ENCODE assay signal across 5 fruit fly cellular contexts in the genomic region with DNA sequence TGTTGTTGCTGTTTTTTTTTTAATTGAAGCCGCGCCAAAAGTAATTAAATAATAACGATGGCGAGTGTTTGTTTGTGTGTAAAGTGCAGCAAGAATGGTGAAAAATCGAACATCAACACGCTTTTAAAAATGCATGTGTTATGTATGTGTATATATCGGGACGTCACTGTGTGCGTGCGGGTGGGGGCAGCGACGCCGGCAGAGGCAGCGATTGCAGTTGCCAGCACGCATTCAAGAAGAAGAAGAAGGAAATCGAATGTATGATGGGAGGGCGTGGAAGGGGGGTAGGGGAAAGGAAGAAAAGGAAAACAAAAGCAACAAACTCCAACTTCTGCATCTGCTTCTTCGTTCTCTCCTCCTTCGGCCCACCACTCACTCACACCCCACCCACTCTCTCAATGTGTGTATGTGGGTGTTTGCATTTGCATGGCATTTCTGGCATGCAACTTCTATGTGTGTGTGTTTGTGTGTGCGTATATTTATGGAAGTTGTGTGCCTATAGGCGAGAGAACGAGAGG.
TF ChIP-seq lines count a peak whose summit lies in the region.

No protein-coding gene starts in this region.

- TF ChIP-seq CTCF in whole organism, embryonic (GFP tag; optimal IDR thresholded peaks at IDR 0.05; lab: Kevin White, UChicago), result no peak

TF ChIP-seq in whole organism, adult, 20 proteins besides CTCF, POLR2A, EP300 and RAD21:
- TF ChIP-seq CG12768 (GFP tag; optimal IDR thresholded peaks at IDR 0.05; lab: Kevin White, UChicago) (no peak), CG5204 (GFP tag; optimal IDR thresholded peaks at IDR 0.05; lab: Kevin White, UChicago) (no peak), pad (GFP tag; optimal IDR thresholded peaks at IDR 0.05; lab: Kevin White, UChicago) (peak; percentile 0), CG1620 (GFP tag; optimal IDR thresholded peaks at IDR 0.05; lab: Kevin White, UChicago) (no peak), cic (GFP tag; optimal IDR thresholded peaks at IDR 0.05; lab: Kevin White, UChicago) (no peak), tj (GFP tag; optimal IDR thresholded peaks at IDR 0.05; lab: Kevin White, UChicago) (peak; percentile 2)

TF ChIP-seq in whole organism, embryonic, 481 proteins besides CTCF, POLR2A, EP300 and RAD21 (continues in another document):
- TF ChIP-seq ttk (GFP tag; IDR thresholded peaks at IDR 0.05; lab: Robert Waterston, UW) (no peak), CG14014 (GFP tag; IDR thresholded peaks at IDR 0.05; lab: Robert Waterston, UW) (no peak), MESR4 (GFP tag; optimal IDR thresholded peaks at IDR 0.05; lab: Kevin White, UChicago) (no peak), Mad (GFP tag; optimal IDR thresholded peaks at IDR 0.05; lab: Kevin White, UChicago) (no peak), CG15479 (GFP tag; optimal IDR thresholded peaks at IDR 0.05; lab: Kevin White, UChicago) (no peak), sr (GFP tag; IDR thresholded peaks at IDR 0.05; lab: Robert Waterston, UW) (peak; percentile 61; the same call in 2 of the 3 replicates), CG2889 (GFP tag; IDR thresholded peaks at IDR 0.05; lab: Robert Waterston, UW) (no peak), CG18619 (GFP tag; optimal IDR thresholded peaks at IDR 0.05; lab: Kevin White, UChicago) (no peak), kni (GFP tag; optimal IDR thresholded peaks at IDR 0.05; lab: Kevin White, UChicago) (peak; percentile 15), Trl (optimal IDR thresholded peaks at IDR 0.05; lab: Kevin White, UChicago) (peak in 1 of 2 experiments; percentile 5), Trl (GFP tag; optimal IDR thresholded peaks at IDR 0.05; lab: Kevin White, UChicago) (no peak), CG3163 (GFP tag; optimal IDR thresholded peaks at IDR 0.05; lab: Kevin White, UChicago) (no peak), Adf1 (GFP tag; IDR thresholded peaks at IDR 0.05; lab: Robert Waterston, UW) (peak; percentile 31; the same call in 1 of the 2 replicates), sd (tag; optimal IDR thresholded peaks at IDR 0.05; lab: Kevin White, UChicago) (peak; percentile 60), HLHmδ (GFP tag; optimal IDR thresholded peaks at IDR 0.05; lab: Kevin White, UChicago) (peak; percentile 16), pros (GFP tag; optimal IDR thresholded peaks at IDR 0.05; lab: Kevin White, UChicago) (peak; percentile 10), nom (GFP tag; optimal IDR thresholded peaks at IDR 0.05; lab: Kevin White, UChicago) (peak; percentile 72), z (GFP tag; IDR thresholded peaks at IDR 0.05; lab: Robert Waterston, UW) (0 out of 3 replicates have a peak, but pooled peaks have one; percentile 15), vnd (GFP tag; IDR thresholded peaks at IDR 0.05; lab: Robert Waterston, UW; ENCODE audit: partially characterized antibody) (no peak)

TF ChIP-seq in whole organism, prepupa, 60 proteins besides CTCF, POLR2A, EP300 and RAD21 (continues in another document):
- TF ChIP-seq CG8119 (GFP tag; IDR thresholded peaks at IDR 0.05; lab: Robert Waterston, UW), result peak; percentile 58; the same call in 2 of the 3 replicates
- TF ChIP-seq net (GFP tag; optimal IDR thresholded peaks at IDR 0.05; lab: Kevin White, UChicago), result no peak
- no peak for TF ChIP-seq salr (GFP tag; optimal IDR thresholded peaks at IDR 0.05; lab: Kevin White, UChicago)
- peak; percentile 37 for TF ChIP-seq Lpt (GFP tag; optimal IDR thresholded peaks at IDR 0.05; lab: Kevin White, UChicago)
- no peak for TF ChIP-seq acj6 (GFP tag; optimal IDR thresholded peaks at IDR 0.05; lab: Kevin White, UChicago)
- no peak for TF ChIP-seq CG11902 (GFP tag; optimal IDR thresholded peaks at IDR 0.05; lab: Kevin White, UChicago)
- TF ChIP-seq lz (GFP tag; optimal IDR thresholded peaks at IDR 0.05; lab: Kevin White, UChicago), result no peak
- no peak for TF ChIP-seq Eip78C (GFP tag; lab: Kevin White, UChicago)
- no peak for TF ChIP-seq fd85E (GFP tag; optimal IDR thresholded peaks at IDR 0.05; lab: Kevin White, UChicago)
- TF ChIP-seq Hr39 (GFP tag; optimal IDR thresholded peaks at IDR 0.05; lab: Kevin White, UChicago), result no peak
- TF ChIP-seq Ets96B (tag; optimal IDR thresholded peaks at IDR 0.05; lab: Kevin White, UChicago), result peak; percentile 37
- TF ChIP-seq Met (GFP tag; optimal IDR thresholded peaks at IDR 0.05; lab: Kevin White, UChicago), result no peak
- TF ChIP-seq Eip75B (GFP tag; optimal IDR thresholded peaks at IDR 0.05; lab: Kevin White, UChicago), result no peak
- TF ChIP-seq Ets21C (GFP tag; optimal IDR thresholded peaks at IDR 0.05; lab: Kevin White, UChicago), result no peak
- TF ChIP-seq CG10669 (GFP tag; optimal IDR thresholded peaks at IDR 0.05; lab: Kevin White, UChicago), result no peak
- TF ChIP-seq Blimp-1 (GFP tag; optimal IDR thresholded peaks at IDR 0.05; lab: Kevin White, UChicago), result peak; percentile 6
- TF ChIP-seq CG9139 (GFP tag; optimal IDR thresholded peaks at IDR 0.05; lab: Kevin White, UChicago), result peak; percentile 56
- TF ChIP-seq vri (GFP tag; optimal IDR thresholded peaks at IDR 0.05; lab: Kevin White, UChicago), result no peak
- peak; percentile 63 for TF ChIP-seq CG15336 (GFP tag; IDR thresholded peaks at IDR 0.05; lab: Robert Waterston, UW)
- no peak for TF ChIP-seq Sox15 (GFP tag; optimal IDR thresholded peaks at IDR 0.05; lab: Kevin White, UChicago)
- peak; percentile 78 to 91 for TF ChIP-seq ss (GFP tag; optimal IDR thresholded peaks at IDR 0.05; lab: Kevin White, UChicago)
- TF ChIP-seq Sox14 (GFP tag; optimal IDR thresholded peaks at IDR 0.05; lab: Kevin White, UChicago), result no peak

TF ChIP-seq in whole organism, pupa, 21 proteins besides CTCF, POLR2A, EP300 and RAD21:
- TF ChIP-seq CG9948 (tag; optimal IDR thresholded peaks at IDR 0.05; lab: Kevin White, UChicago) (no peak), CG10348 (GFP tag; IDR thresholded peaks at IDR 0.05; lab: Robert Waterston, UW) (no peak), CG4496 (GFP tag; IDR thresholded peaks at IDR 0.05; lab: Robert Waterston, UW) (peak; percentile 50; the same call in 2 of the 3 replicates), CG8301 (tag; optimal IDR thresholded peaks at IDR 0.05; lab: Kevin White, UChicago) (peak; percentile 22), Ets98B (GFP tag; IDR thresholded peaks at IDR 0.05; lab: Robert Waterston, UW) (peak; percentile 61), CG14655 (GFP tag; optimal IDR thresholded peaks at IDR 0.05; lab: Kevin White, UChicago) (peak; percentile 36), EcR (GFP tag; optimal IDR thresholded peaks at IDR 0.05; lab: Kevin White, UChicago) (peak; percentile 64), gl (tag; optimal IDR thresholded peaks at IDR 0.05; lab: Kevin White, UChicago) (peak; percentile 51), Pif1B (GFP tag; optimal IDR thresholded peaks at IDR 0.05; lab: Kevin White, UChicago) (no peak), fd96Ca (GFP tag; IDR thresholded peaks at IDR 0.05; lab: Robert Waterston, UW) (peak; percentile 74; the same call in 2 of the 3 replicates), CG13204 (GFP tag; optimal IDR thresholded peaks at IDR 0.05; lab: Kevin White, UChicago) (peak; percentile 69), CG32121 (GFP tag; IDR thresholded peaks at IDR 0.05; lab: Robert Waterston, UW) (peak; percentile 58; the same call in 1 of the 2 replicates), CG12605 (GFP tag; IDR thresholded peaks at IDR 0.05; lab: Robert Waterston, UW) (peak; percentile 58; the same call in 1 of the 2 replicates), CG8159 (tag; optimal IDR thresholded peaks at IDR 0.05; lab: Kevin White, UChicago) (no peak), CG15710 (tag; optimal IDR thresholded peaks at IDR 0.05; lab: Kevin White, UChicago) (peak; percentile 21)

TF ChIP-seq in whole organism, wandering third instar larva, 38 proteins besides CTCF, POLR2A, EP300 and RAD21:
- TF ChIP-seq woc (GFP tag; optimal IDR thresholded peaks at IDR 0.05; lab: Kevin White, UChicago) (no peak), psq (GFP tag; optimal IDR thresholded peaks at IDR 0.05; lab: Kevin White, UChicago) (peak; percentile 60), h (GFP tag; optimal IDR thresholded peaks at IDR 0.05; lab: Kevin White, UChicago) (peak; percentile 23), foxo (GFP tag; optimal IDR thresholded peaks at IDR 0.05; lab: Kevin White, UChicago) (no peak), Myc (optimal IDR thresholded peaks at IDR 0.05; lab: Kevin White, UChicago) (no peak), jim (GFP tag; optimal IDR thresholded peaks at IDR 0.05; lab: Kevin White, UChicago) (peak; percentile 40), HLH106 (tag; optimal IDR thresholded peaks at IDR 0.05; lab: Kevin White, UChicago) (peak; percentile 3), Rel (GFP tag; optimal IDR thresholded peaks at IDR 0.05; lab: Kevin White, UChicago) (no peak), Rel (tag; optimal IDR thresholded peaks at IDR 0.05; lab: Kevin White, UChicago) (peak; percentile 64)
TF ChIP-seq in whole organism, wandering third instar larva: peak in this region for 5.
